Fruit fly (Drosophila melanogaster): ENCODE data around the gene Aplip1.

Gene Aplip1

dm6 chr3L:1151691-1152090, 44.4 kb upstream of the Aplip1 start (continued):
- TF ChIP-seq ash1 (GFP tag; optimal IDR thresholded peaks at IDR 0.05), result no peak
- no peak for TF ChIP-seq disco-r (GFP tag; optimal IDR thresholded peaks at IDR 0.05)
- TF ChIP-seq bbx (GFP tag; IDR thresholded peaks at IDR 0.05; ENCODE audit: partially characterized antibody), result no peak
- TF ChIP-seq ci (GFP tag; IDR thresholded peaks at IDR 0.05), result peak; percentile 66; the same call in 2 of the 3 replicates
- TF ChIP-seq nau (GFP tag; optimal IDR thresholded peaks at IDR 0.05), result peak; percentile 1
- TF ChIP-seq CG11560 (tag; IDR thresholded peaks at IDR 0.05), result 0 out of 3 replicates have a peak, but pooled peaks have one; percentile 33
- no peak for TF ChIP-seq GATAe (GFP tag; conservative IDR thresholded peaks at IDR 0.05)
- TF ChIP-seq CG11723 (GFP tag; optimal IDR thresholded peaks at IDR 0.05), result no peak
- TF ChIP-seq D (optimal IDR thresholded peaks at IDR 0.05), result no peak
- no peak for TF ChIP-seq D (GFP tag; optimal IDR thresholded peaks at IDR 0.05)
- no peak for TF ChIP-seq Chrac-16 (GFP tag; optimal IDR thresholded peaks at IDR 0.05)
- peak; percentile 49 for TF ChIP-seq mam (GFP tag; optimal IDR thresholded peaks at IDR 0.05)
- TF ChIP-seq trem (tag; optimal IDR thresholded peaks at IDR 0.05), result no peak
- TF ChIP-seq sc (optimal IDR thresholded peaks at IDR 0.05), result no peak
- TF ChIP-seq sc (GFP tag; optimal IDR thresholded peaks at IDR 0.05), result no peak
- TF ChIP-seq crp (GFP tag; optimal IDR thresholded peaks at IDR 0.05), result no peak
- TF ChIP-seq org-1 (GFP tag; optimal IDR thresholded peaks at IDR 0.05), result no peak
- TF ChIP-seq CG9797 (GFP tag; optimal IDR thresholded peaks at IDR 0.05), result no peak
- TF ChIP-seq Dbx (GFP tag; IDR thresholded peaks at IDR 0.05), result peak; percentile 68; the same call in 2 of the 3 replicates
- peak; percentile 61 for TF ChIP-seq CG15269 (tag; optimal IDR thresholded peaks at IDR 0.05)
- no peak for TF ChIP-seq HLH4C (GFP tag; IDR thresholded peaks at IDR 0.05; ENCODE audit: partially characterized antibody)
- TF ChIP-seq CG17612 (GFP tag; IDR thresholded peaks at IDR 0.05), result peak; percentile 42
- TF ChIP-seq vvl (GFP tag; IDR thresholded peaks at IDR 0.05), result peak; percentile 63
- TF ChIP-seq CG6813 (GFP tag; optimal IDR thresholded peaks at IDR 0.05), result no peak
- TF ChIP-seq knrl (GFP tag; IDR thresholded peaks at IDR 0.05; ENCODE audit: partially characterized antibody), result no peak
- peak; percentile 25 for TF ChIP-seq fd96Cb (tag; optimal IDR thresholded peaks at IDR 0.05)
- TF ChIP-seq HLH3B (GFP tag; IDR thresholded peaks at IDR 0.05), result 0 out of 2 replicates have a peak, but pooled peaks have one; percentile 51
- TF ChIP-seq CG12155 (GFP tag; optimal IDR thresholded peaks at IDR 0.05), result peak; percentile 36
- TF ChIP-seq grn (GFP tag; optimal IDR thresholded peaks at IDR 0.05), result no peak
- TF ChIP-seq Neu2 (GFP tag; optimal IDR thresholded peaks at IDR 0.05; ENCODE audit: borderline replicate concordance), result no peak
- peak; percentile 5 for TF ChIP-seq CG6683 (GFP tag; optimal IDR thresholded peaks at IDR 0.05)
- TF ChIP-seq Atf6 (GFP tag; IDR thresholded peaks at IDR 0.05), result peak; percentile 69
- peak; percentile 59 for TF ChIP-seq NFAT (GFP tag; IDR thresholded peaks at IDR 0.05)
- 0 out of 3 replicates have a peak, but pooled peaks have one; percentile 6 for TF ChIP-seq otp (GFP tag; IDR thresholded peaks at IDR 0.05)
- TF ChIP-seq gsb (GFP tag; IDR thresholded peaks at IDR 0.05), result peak; percentile 47
- TF ChIP-seq CG1602 (GFP tag; optimal IDR thresholded peaks at IDR 0.05), result no peak
- TF ChIP-seq E2f2 (GFP tag; IDR thresholded peaks at IDR 0.05), result 0 out of 2 replicates have a peak, but pooled peaks have one; percentile 9
- peak; percentile 43 for TF ChIP-seq CG9817 (tag; optimal IDR thresholded peaks at IDR 0.05)
- TF ChIP-seq CG18476 (GFP tag; optimal IDR thresholded peaks at IDR 0.05), result peak; percentile 27
- TF ChIP-seq CG10366 (GFP tag; IDR thresholded peaks at IDR 0.05), result peak; percentile 50
- peak; percentile 3 for TF ChIP-seq ewg (GFP tag; optimal IDR thresholded peaks at IDR 0.05)
- TF ChIP-seq lmd (GFP tag; IDR thresholded peaks at IDR 0.05), result peak; percentile 56
- no peak for TF ChIP-seq ap (GFP tag; IDR thresholded peaks at IDR 0.05)
- no peak for TF ChIP-seq CG2199 (GFP tag; IDR thresholded peaks at IDR 0.05)
- no peak for TF ChIP-seq exex (tag; optimal IDR thresholded peaks at IDR 0.05)
- no peak for TF ChIP-seq CG2202 (tag; optimal IDR thresholded peaks at IDR 0.05)
- no peak for TF ChIP-seq CG8388 (GFP tag; optimal IDR thresholded peaks at IDR 0.05)
- no peak for TF ChIP-seq CG11696 (GFP tag; IDR thresholded peaks at IDR 0.05)
- TF ChIP-seq dati (GFP tag; IDR thresholded peaks at IDR 0.05), result 0 out of 2 replicates have a peak, but pooled peaks have one; percentile 18
- TF ChIP-seq Eip74EF (GFP tag; optimal IDR thresholded peaks at IDR 0.05), result no peak
- TF ChIP-seq Atf-2 (GFP tag; optimal IDR thresholded peaks at IDR 0.05), result no peak

Data from whole organism, embryonic.